Worm (Caenorhabditis elegans) whole organism, late embryonic: Measurements from ENCODE around the gene grl-5.

ENCODE experiments used
- T23F11.4 ChIP-seq: fragments of 200-800 bp; sonication (Bioruptor generic); optimal IDR thresholded peaks from 2 replicates; lab custom pipeline; 2018; ENCODE audit warnings: mild to moderate bottlenecking, missing genetic modification characterization, missing compliant biosample characterization
- ceh-2 ChIP-seq: sonication (generic microtip); optimal IDR thresholded peaks from 2 replicates; lab custom pipeline; 2016; ENCODE audit warnings: missing genotype, missing genetic modification characterization, missing compliant biosample characterization
- dve-1 ChIP-seq: sonication (generic microtip); optimal IDR thresholded peaks from 2 replicates; lab custom pipeline; 2017; ENCODE audit warnings: antibody characterized with exemption, mild to moderate bottlenecking, missing genetic modification characterization, missing compliant biosample characterization
- fkh-10 ChIP-seq: fragments of 150-350 bp; optimal IDR thresholded peaks from 2 replicates; lab custom pipeline; 2014; ENCODE audit warnings: missing biosample characterization, missing genetic modification reagents, missing genetic modification characterization
- pha-4 ChIP-seq: fragments of 150-350 bp; optimal IDR thresholded peaks from 2 replicates; lab custom pipeline; 2018; ENCODE audit warnings: missing biosample characterization, missing genetic modification reagents, missing genetic modification characterization
- unc-86 ChIP-seq: sonication (generic microtip); optimal IDR thresholded peaks from 2 replicates; lab custom pipeline; 2016; ENCODE audit warnings: missing genetic modification characterization, missing compliant biosample characterization

DNA sequence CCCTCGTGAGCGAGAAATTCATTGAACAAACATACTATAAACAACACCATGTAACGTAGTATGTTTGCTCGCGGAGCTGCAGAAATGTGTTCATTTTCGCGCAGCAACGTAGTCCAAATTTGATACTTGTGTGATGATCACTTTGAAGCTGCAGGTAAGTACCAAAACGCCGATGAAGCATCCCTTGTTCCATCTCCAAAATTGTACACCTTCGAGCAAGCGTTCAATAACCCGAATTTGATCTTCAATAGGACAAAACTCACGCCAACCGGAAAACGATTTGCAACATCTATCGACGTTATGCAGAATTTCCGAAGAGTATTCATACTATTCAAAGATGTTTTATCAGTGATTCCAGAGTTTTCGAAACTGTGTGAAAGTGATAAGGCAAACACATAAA is 3.8 kb downstream of the grl-5 start, which contains the start of gene Y47D7A.3:
- TF ChIP-seq T23F11.4 (GFP tag; lab: Kevin White, UChicago) (no peak), fkh-10 (GFP tag; lab: Kevin White, UChicago) (no peak), dve-1 (no peak), pha-4 (tag; lab: Kevin White, UChicago) (no peak), unc-86 (no peak), ceh-2 (tag; lab: Kevin White, UChicago) (no peak)
